Fruit fly (Drosophila melanogaster): Measurements from ENCODE around the gene per.

dm6 chrX:2645593-2645992 is 39.8 kb upstream of the per start:
- TF ChIP-seq sens (GFP tag) (no peak), Abd-B (GFP tag; optimal IDR thresholded peaks at IDR 0.05) (no peak), ind (GFP tag; optimal IDR thresholded peaks at IDR 0.05) (no peak), hkb (optimal IDR thresholded peaks at IDR 0.05) (no peak), hkb (GFP tag; IDR thresholded peaks at IDR 0.05) (no peak), Bdp1 (GFP tag; optimal IDR thresholded peaks at IDR 0.05) (no peak), tx (GFP tag; optimal IDR thresholded peaks at IDR 0.05) (no peak), CG43689 (GFP tag; IDR thresholded peaks at IDR 0.05) (no peak), CG14667 (GFP tag; IDR thresholded peaks at IDR 0.05) (no peak), kay (GFP tag; optimal IDR thresholded peaks at IDR 0.05) (no peak), CG17328 (GFP tag; IDR thresholded peaks at IDR 0.05) (no peak), CG4404 (GFP tag; IDR thresholded peaks at IDR 0.05) (no peak), CG14860 (GFP tag; IDR thresholded peaks at IDR 0.05; ENCODE audit: partially characterized antibody) (no peak), CG9609 (GFP tag; optimal IDR thresholded peaks at IDR 0.05) (no peak)

Data from whole organism, embryonic.